Worm (Caenorhabditis elegans) whole organism, L2 larva: Measurements from ENCODE around the gene lipl-8.

Experiments used
- aly-2 ChIP-seq: fragments of 150-350 bp; optimal IDR thresholded peaks from 2 replicates; lab custom pipeline; 2014; ENCODE audit warnings: missing biosample characterization, missing genetic modification characterization
- ama-1 ChIP-seq: fragments of 150-350 bp; optimal IDR thresholded peaks from 2 replicates; lab custom pipeline; 2018; ENCODE audit warnings: inconsistent platforms
- blmp-1 ChIP-seq: sonication (generic microtip); optimal IDR thresholded peaks from 2 replicates; lab custom pipeline; 2017; ENCODE audit warnings: missing genetic modification characterization, mild to moderate bottlenecking, missing compliant biosample characterization, antibody characterized with exemption, moderate library complexity; ENCODE audit not compliant: insufficient read depth
- fos-1 ChIP-seq: fragments of 150-350 bp; optimal IDR thresholded peaks from 2 replicates; lab custom pipeline; 2014; ENCODE audit warnings: missing biosample characterization, missing genetic modification characterization
- nhr-11 ChIP-seq: fragments of 150-350 bp; optimal IDR thresholded peaks from 2 replicates; lab custom pipeline; 2014; ENCODE audit warnings: missing biosample characterization, missing genetic modification characterization
- sem-4 ChIP-seq: fragments of 150-350 bp; optimal IDR thresholded peaks from 2 replicates; lab custom pipeline; 2014; ENCODE audit warnings: missing biosample characterization, missing genetic modification reagents, missing genetic modification characterization
- unc-62 ChIP-seq: fragments of 150-350 bp; optimal IDR thresholded peaks from 2 replicates; lab custom pipeline; 2014; ENCODE audit warnings: missing biosample characterization, missing genetic modification reagents, missing genetic modification characterization
- zag-1 ChIP-seq: fragments of 150-350 bp; optimal IDR thresholded peaks from 2 replicates; lab custom pipeline; 2014; ENCODE audit warnings: missing biosample characterization, missing genetic modification characterization
- ztf-1 ChIP-seq: fragments of 200-800 bp; sonication (Bioruptor generic); conservative IDR thresholded peaks from 2 replicates; pipeline ENCODE4 v1.3.6; 2022; ENCODE audit warnings: missing genetic modification characterization, missing compliant biosample characterization
- ztf-4 ChIP-seq: fragments of 150-350 bp; optimal IDR thresholded peaks from 2 replicates; lab custom pipeline; 2014; ENCODE audit warnings: missing biosample characterization, missing genetic modification characterization

- TF ChIP-seq fos-1 (tag; lab: Kevin White, UChicago) (no peak), unc-62 (GFP tag; lab: Kevin White, UChicago) (no peak), ztf-1 (GFP tag; lab: Robert Waterston, UW) (no peak), zag-1 (tag; lab: Kevin White, UChicago) (no peak), ama-1 (lab: Kevin White, UChicago) (no peak), sem-4 (no peak), nhr-11 (tag; lab: Kevin White, UChicago) (no peak), aly-2 (no peak), ztf-4 (tag; lab: Kevin White, UChicago) (no peak), blmp-1 (tag; lab: Kevin White, UChicago) (no peak)
Observed at ce11 chrV:14723020-14723419, 25.5 kb downstream of the lipl-8 start, which contains the start of gene R08A2.7.
